Worm (Caenorhabditis elegans): ENCODE results near the gene B0303.14.

DNA sequence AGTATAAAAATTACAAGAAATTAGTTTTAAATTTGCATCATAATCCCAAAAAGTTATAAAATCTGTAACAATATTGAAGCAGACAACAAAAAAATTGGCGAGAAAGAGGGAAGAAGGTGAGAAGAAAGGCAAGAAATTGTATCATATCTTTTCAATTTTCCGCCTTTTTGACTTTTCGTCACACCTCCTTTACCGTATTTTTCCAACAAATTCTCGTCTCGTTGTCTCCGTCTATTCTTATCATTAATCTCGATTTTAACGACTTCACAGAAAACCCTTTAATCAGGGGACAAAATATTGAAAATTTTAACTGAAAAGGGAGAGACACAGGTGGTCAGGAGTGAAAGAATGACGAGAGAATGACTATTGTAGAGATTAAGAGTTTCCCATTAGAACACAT, 3.0 kb downstream of the B0303.14 start:
- TF ChIP-seq tlf-1 (GFP tag; optimal IDR thresholded peaks at IDR 0.05) (no peak), F49E8.2 (tag; optimal IDR thresholded peaks at IDR 0.05; ENCODE audit: insufficient read depth) (no peak)
